Worm (Caenorhabditis elegans) whole organism, early embryonic: ENCODE measurements around the gene mrps-14.

Source experiments
- ets-7 ChIP-seq: sonication (generic microtip); optimal IDR thresholded peaks from 2 replicates; lab custom pipeline; 2016; ENCODE audit warnings: missing genotype, missing genetic modification characterization, missing compliant biosample characterization
- pes-1 ChIP-seq: fragments of 200-800 bp; sonication (Bioruptor generic); IDR thresholded peaks from 2 replicates; pipeline ENCODE4 v1.3.6; 2022; ENCODE audit warnings: missing genetic modification reagents, missing genetic modification characterization, missing compliant biosample characterization
- sea-1 ChIP-seq: fragments of 200-800 bp; sonication (Bioruptor generic); conservative IDR thresholded peaks from 2 replicates; pipeline ENCODE4 v1.3.6; 2022; ENCODE audit warnings: missing genetic modification characterization, missing compliant biosample characterization

DNA sequence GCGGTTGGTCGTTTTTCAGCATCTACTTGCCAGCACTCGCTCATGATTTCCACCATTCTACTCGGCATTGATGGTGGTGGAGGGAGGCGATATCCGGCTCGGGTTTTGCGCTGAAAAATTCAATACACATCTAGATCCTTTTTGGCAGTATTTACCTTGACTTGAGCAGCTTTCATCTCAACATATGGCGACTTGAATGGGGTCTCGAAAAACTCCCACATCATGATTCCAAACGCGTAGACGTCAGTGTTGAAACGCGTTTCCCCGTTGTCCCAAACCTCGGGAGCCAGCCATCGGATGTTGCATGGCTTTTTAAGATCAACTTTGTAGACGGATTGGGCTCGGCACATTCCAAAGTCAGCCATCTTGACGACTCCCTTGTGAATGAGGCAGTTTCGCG is 43.8 kb downstream of the mrps-14 start:
- no peak for TF ChIP-seq sea-1 (GFP tag; lab: Robert Waterston, UW)
- TF ChIP-seq ets-7 (tag; lab: Kevin White, UChicago) = no peak
- TF ChIP-seq pes-1 (GFP tag; lab: Robert Waterston, UW) = no peak
